Worm (Caenorhabditis elegans) whole organism, young adult: ENCODE results near the gene txt-3.

ENCODE experiments used
- ama-1 ChIP-seq, 3 experiments: fragments of 150-350 bp in 1 of 3; sonication (generic microtip) in 2 of 3; optimal IDR thresholded peaks; 2 replicates each; lab custom pipeline; 2014 to 2018; ENCODE audit warnings: missing biosample characterization in 2 of 3, missing genetic modification characterization in 2 of 3, missing genetic modification reagents in 2 of 3
- ekl-4 ChIP-seq: fragments of 200-800 bp; sonication (Bioruptor generic); IDR thresholded peaks from 2 replicates; pipeline ENCODE4 v1.3.6; 2022; ENCODE audit warnings: missing genetic modification reagents, missing genetic modification characterization, missing compliant biosample characterization
- fkh-3 ChIP-seq: sonication (generic microtip); optimal IDR thresholded peaks from 2 replicates; lab custom pipeline; 2016; ENCODE audit warnings: mild to moderate bottlenecking, missing genetic modification characterization, missing compliant biosample characterization
- pha-4 ChIP-seq: fragments of 150-350 bp; sonication (generic microtip); optimal IDR thresholded peaks from 2 replicates; lab custom pipeline; 2014; ENCODE audit warnings: missing biosample characterization, missing genetic modification reagents, missing genetic modification characterization

DNA sequence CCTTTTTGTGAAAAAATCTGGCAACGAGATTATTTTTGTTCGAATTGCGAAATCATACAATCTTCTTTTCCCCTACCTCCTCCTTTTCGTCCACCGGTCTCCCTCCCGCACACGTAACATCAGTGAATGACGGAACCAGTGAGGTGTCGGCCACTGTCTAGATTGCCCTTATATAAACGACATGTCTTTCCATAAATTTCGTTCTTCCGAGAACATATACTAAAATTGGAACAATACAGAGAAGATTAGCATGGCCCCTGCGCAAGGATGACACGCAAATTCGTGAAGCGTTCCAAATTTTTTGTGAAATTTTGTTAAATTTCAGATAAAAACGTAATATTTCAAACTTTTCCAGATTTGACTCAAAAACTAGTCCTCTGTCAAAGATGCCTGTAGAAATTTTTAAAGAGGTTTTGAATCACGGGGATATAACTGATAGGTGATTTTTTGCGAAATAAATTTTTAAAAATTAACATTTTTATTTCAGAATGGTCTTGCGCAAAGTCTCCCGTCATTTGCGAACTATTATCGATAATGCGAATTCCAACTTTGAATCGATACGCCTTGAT is 32.9 kb upstream of the txt-3 start:
- TF ChIP-seq pha-4 (tag; lab: Kevin White, UChicago) (no peak), fkh-3 (tag; lab: Kevin White, UChicago) (peak; percentile 45), ekl-4 (no peak; the same call in 1 of the 2 replicates), ama-1 (optimal IDR thresholded peaks at IDR 0.05; lab: Kevin White, UChicago) (no peak), ama-1 (GFP tag; optimal IDR thresholded peaks at IDR 0.05; lab: Kevin White, UChicago) (no peak)
